Worm (Caenorhabditis elegans) whole organism, L4 larva: ENCODE data around the gene C56E6.2.
A peak's percentile ranks its signal among the peaks of the same experiment; 100 is the strongest.

Experiments used
- D1046.2 ChIP-seq: fragments of 200-800 bp; sonication (Bioruptor generic); IDR thresholded peaks from 2 replicates; pipeline ENCODE4 v1.3.6; 2022; ENCODE audit warnings: missing genetic modification characterization, missing compliant biosample characterization
- F37D6.2 ChIP-seq: sonication (generic microtip); optimal IDR thresholded peaks from 2 replicates; lab custom pipeline; 2016; ENCODE audit warnings: mild to moderate bottlenecking, missing genetic modification characterization, missing compliant biosample characterization
- F44E2.7 ChIP-seq: fragments of 200-800 bp; sonication (Bioruptor generic); IDR thresholded peaks from 2 replicates; pipeline ENCODE4 v2.1.2; 2022; ENCODE audit warnings: missing genetic modification characterization, missing compliant biosample characterization
- T26A8.4 ChIP-seq: fragments of 200-800 bp; sonication (Bioruptor generic); IDR thresholded peaks from 2 replicates; pipeline ENCODE4 v1.3.6; 2022; ENCODE audit warnings: missing genetic modification characterization, missing compliant biosample characterization
- aha-1 ChIP-seq: fragments of 150-350 bp; peaks from one replicate; lab custom pipeline; 2014; ENCODE audit warnings: missing biosample characterization, missing genetic modification characterization
- ceh-20 ChIP-seq: fragments of 200-800 bp; sonication (Bioruptor generic); IDR thresholded peaks from 2 replicates; pipeline ENCODE4 v1.3.6; 2022; ENCODE audit warnings: missing genetic modification reagents, missing genetic modification characterization, missing compliant biosample characterization
- ceh-44 ChIP-seq: fragments of 200-800 bp; sonication (Bioruptor generic); IDR thresholded peaks from 2 replicates; pipeline ENCODE4 v1.3.6; 2022; ENCODE audit warnings: missing genetic modification reagents, missing genetic modification characterization, missing compliant biosample characterization
- cey-2 ChIP-seq: sonication (generic microtip); optimal IDR thresholded peaks from 3 replicates; lab custom pipeline; 2017; ENCODE audit warnings: missing genetic modification characterization, mild to moderate bottlenecking, missing compliant biosample characterization, antibody characterized with exemption, borderline replicate concordance; ENCODE audit not compliant: insufficient read depth
- ctbp-1 ChIP-seq: fragments of 200-800 bp; sonication (Bioruptor generic); IDR thresholded peaks from 2 replicates; pipeline ENCODE4 v1.3.6; 2022; ENCODE audit warnings: missing genetic modification reagents, missing genetic modification characterization, missing compliant biosample characterization
- dmd-6 ChIP-seq: fragments of 200-800 bp; sonication (Bioruptor generic); IDR thresholded peaks from 2 replicates; pipeline ENCODE4 v1.3.6; 2022; ENCODE audit warnings: missing genetic modification reagents, missing genetic modification characterization, missing compliant biosample characterization
- dmd-8 ChIP-seq: fragments of 200-800 bp; sonication (Bioruptor generic); IDR thresholded peaks from 2 replicates; pipeline ENCODE4 v1.3.6; 2022; ENCODE audit warnings: missing genetic modification characterization, missing compliant biosample characterization
- dpl-1 ChIP-seq: fragments of 150-350 bp; optimal IDR thresholded peaks from 2 replicates; lab custom pipeline; 2014; ENCODE audit warnings: missing biosample characterization, missing genetic modification reagents, missing genetic modification characterization
- egl-27 ChIP-seq: sonication (generic microtip); optimal IDR thresholded peaks from 3 replicates; lab custom pipeline; 2017; ENCODE audit warnings: missing biosample characterization, missing genetic modification reagents, missing genetic modification characterization
- egl-43 ChIP-seq: fragments of 200-800 bp; sonication (Bioruptor generic); IDR thresholded peaks from 2 replicates; pipeline ENCODE4 v1.3.6; 2022; ENCODE audit warnings: missing genetic modification reagents, missing genetic modification characterization, missing compliant biosample characterization
- fkh-10 ChIP-seq: fragments of 150-350 bp; optimal IDR thresholded peaks from 2 replicates; lab custom pipeline; 2014; ENCODE audit warnings: missing biosample characterization, missing genetic modification reagents, missing genetic modification characterization
- fos-1 ChIP-seq: fragments of 150-350 bp; optimal IDR thresholded peaks from 2 replicates; lab custom pipeline; 2014; ENCODE audit warnings: missing biosample characterization, missing genetic modification characterization
- hif-1 ChIP-seq, 2 experiments: sonication (generic microtip); optimal IDR thresholded peaks; 2 replicates each; lab custom pipeline; 2016 to 2017; ENCODE audit warnings: missing compliant biosample characterization in 2 of 2, missing genetic modification characterization in 2 of 2, missing genetic modification reagents in 2 of 2, missing genotype in 2 of 2, mild to moderate bottlenecking in 1 of 2
- hlh-11 ChIP-seq: fragments of 200-800 bp; sonication (Bioruptor generic); optimal IDR thresholded peaks from 2 replicates; lab custom pipeline; 2018; ENCODE audit warnings: mild to moderate bottlenecking, missing genetic modification characterization, missing compliant biosample characterization
- hlh-30 ChIP-seq: sonication (generic microtip); optimal IDR thresholded peaks from 2 replicates; lab custom pipeline; 2017; ENCODE audit warnings: antibody characterized with exemption, mild to moderate bottlenecking, missing genetic modification characterization, missing compliant biosample characterization; ENCODE audit not compliant: insufficient read depth
- hmg-1.1 ChIP-seq: fragments of 200-800 bp; sonication (Bioruptor generic); IDR thresholded peaks from 2 replicates; pipeline ENCODE4 v1.3.6; 2022; ENCODE audit warnings: missing genetic modification reagents, missing genetic modification characterization, missing compliant biosample characterization
- lim-7 ChIP-seq: fragments of 200-800 bp; sonication (Bioruptor generic); IDR thresholded peaks from 2 replicates; pipeline ENCODE4 v1.3.6; 2022; ENCODE audit warnings: missing genetic modification characterization, missing compliant biosample characterization
- lin-13 ChIP-seq: fragments of 150-350 bp; optimal IDR thresholded peaks from 2 replicates; lab custom pipeline; 2014; ENCODE audit warnings: missing biosample characterization, missing genetic modification reagents, missing genetic modification characterization
- lin-38 ChIP-seq: fragments of 200-800 bp; sonication (Bioruptor generic); IDR thresholded peaks from 2 replicates; pipeline ENCODE4 v1.3.6; 2022; ENCODE audit warnings: missing genetic modification reagents, missing genetic modification characterization, missing compliant biosample characterization
- lsy-2 ChIP-seq, 2 experiments: fragments of 150-350 bp in 1 of 2; sonication (generic microtip) in 1 of 2; optimal IDR thresholded peaks; 2 replicates each; lab custom pipeline; 2014 to 2017; ENCODE audit warnings: missing biosample characterization in 2 of 2, missing genetic modification characterization in 2 of 2
- madf-5 ChIP-seq, 2 experiments: fragments of 200-800 bp; sonication (Bioruptor generic); IDR thresholded peaks; 2 replicates each; pipeline ENCODE4 v1.3.6; 2022; ENCODE audit warnings: missing compliant biosample characterization in 2 of 2, missing genetic modification characterization in 2 of 2
- madf-9 ChIP-seq: fragments of 200-800 bp; sonication (Bioruptor generic); conservative IDR thresholded peaks from 2 replicates; pipeline ENCODE4 v1.3.6; 2022; ENCODE audit warnings: missing genetic modification reagents, missing genetic modification characterization, missing compliant biosample characterization
- mdl-1 ChIP-seq, 2 experiments: fragments of 150-350 bp in 1 of 2; sonication (generic microtip) in 1 of 2; optimal IDR thresholded peaks; 2 replicates each; lab custom pipeline; 2014 to 2017; ENCODE audit warnings: missing biosample characterization in 2 of 2, missing genetic modification characterization in 2 of 2
- mep-1 ChIP-seq: fragments of 150-350 bp; sonication (generic microtip); optimal IDR thresholded peaks from 3 replicates; lab custom pipeline; 2014; ENCODE audit warnings: missing biosample characterization, missing genetic modification characterization
- mes-2 ChIP-seq: sonication (generic microtip); optimal IDR thresholded peaks from 2 replicates; lab custom pipeline; 2016; ENCODE audit warnings: missing genotype, mild to moderate bottlenecking, missing genetic modification characterization, missing compliant biosample characterization; ENCODE audit not compliant: poor library complexity, severe bottlenecking
- mxl-3 ChIP-seq: fragments of 200-800 bp; sonication (Bioruptor generic); optimal IDR thresholded peaks from 2 replicates; lab custom pipeline; 2018; ENCODE audit warnings: mild to moderate bottlenecking, missing genetic modification characterization, missing compliant biosample characterization
- nhr-102 ChIP-seq: sonication (generic microtip); optimal IDR thresholded peaks from 2 replicates; lab custom pipeline; 2016; ENCODE audit warnings: mild to moderate bottlenecking, missing genetic modification characterization, moderate library complexity, missing compliant biosample characterization
- nhr-11 ChIP-seq: fragments of 150-350 bp; optimal IDR thresholded peaks from 2 replicates; lab custom pipeline; 2014; ENCODE audit warnings: missing biosample characterization, missing genetic modification characterization
- nhr-42 ChIP-seq: fragments of 200-800 bp; sonication (Bioruptor generic); IDR thresholded peaks from 2 replicates; pipeline ENCODE4 v1.3.6; 2022; ENCODE audit warnings: missing genetic modification characterization, missing compliant biosample characterization
- nhr-48 ChIP-seq: sonication (generic microtip); optimal IDR thresholded peaks from 2 replicates; lab custom pipeline; 2016; ENCODE audit warnings: mild to moderate bottlenecking, missing genetic modification characterization, missing compliant biosample characterization
- nhr-76 ChIP-seq: fragments of 150-350 bp; optimal IDR thresholded peaks from 2 replicates; lab custom pipeline; 2014; ENCODE audit warnings: missing biosample characterization, missing genetic modification characterization
- php-3 ChIP-seq: fragments of 200-800 bp; sonication (Bioruptor generic); IDR thresholded peaks from 2 replicates; pipeline ENCODE4 v1.3.6; 2022; ENCODE audit warnings: missing genetic modification reagents, missing genetic modification characterization, missing compliant biosample characterization
- rbr-2 ChIP-seq: sonication (generic microtip); optimal IDR thresholded peaks from 2 replicates; lab custom pipeline; 2016; ENCODE audit warnings: missing genotype, missing genetic modification characterization, missing compliant biosample characterization
- sdz-12 ChIP-seq: fragments of 200-800 bp; sonication (Bioruptor generic); optimal IDR thresholded peaks from 2 replicates; lab custom pipeline; 2018; ENCODE audit warnings: mild to moderate bottlenecking, missing genetic modification characterization, missing compliant biosample characterization
- set-16 ChIP-seq: fragments of 200-800 bp; sonication (Bioruptor generic); IDR thresholded peaks from 2 replicates; pipeline ENCODE4 v1.3.6; 2022; ENCODE audit warnings: missing genetic modification reagents, missing genetic modification characterization, missing compliant biosample characterization
- snpc-1.2 ChIP-seq: fragments of 200-800 bp; sonication (Bioruptor generic); IDR thresholded peaks from 2 replicates; pipeline ENCODE4 v1.3.6; 2022; ENCODE audit warnings: missing genetic modification reagents, missing genetic modification characterization, missing compliant biosample characterization
- snpc-4 ChIP-seq: fragments of 150-350 bp; optimal IDR thresholded peaks from 2 replicates; lab custom pipeline; 2014; ENCODE audit warnings: missing biosample characterization, missing genetic modification characterization
- spr-1 ChIP-seq: sonication (generic microtip); optimal IDR thresholded peaks from 2 replicates; lab custom pipeline; 2016; ENCODE audit warnings: mild to moderate bottlenecking, missing genetic modification characterization, missing compliant biosample characterization
- tag-97 ChIP-seq: fragments of 200-800 bp; sonication (Bioruptor generic); IDR thresholded peaks from 2 replicates; pipeline ENCODE4 v1.3.6; 2022; ENCODE audit warnings: missing genetic modification characterization, missing compliant biosample characterization
- unc-62 ChIP-seq, 3 experiments: fragments of 150-350 bp in 1 of 3; sonication (generic microtip); optimal IDR thresholded peaks in 2 of 3; peaks in 1 of 3; 1 replicate in 1 of 3; 2 replicates in 2 of 3; lab custom pipeline; 2014 to 2017; ENCODE audit warnings: missing biosample characterization in 3 of 3, missing genetic modification characterization in 3 of 3, missing genetic modification reagents in 3 of 3, missing genotype in 1 of 3
- vab-7 ChIP-seq: fragments of 200-800 bp; sonication (Bioruptor generic); IDR thresholded peaks from 2 replicates; pipeline ENCODE4 v1.3.6; 2022; ENCODE audit warnings: missing genetic modification reagents, missing genetic modification characterization, missing compliant biosample characterization
- zfp-3 ChIP-seq: fragments of 200-800 bp; sonication (Bioruptor generic); conservative IDR thresholded peaks from 2 replicates; pipeline ENCODE4 v1.3.6; 2022; ENCODE audit warnings: missing genetic modification reagents, missing genetic modification characterization, missing compliant biosample characterization
- ztf-7 ChIP-seq: fragments of 150-350 bp; optimal IDR thresholded peaks from 2 replicates; lab custom pipeline; 2014; ENCODE audit warnings: missing biosample characterization, missing genetic modification characterization

Gene C56E6.2

DNA sequence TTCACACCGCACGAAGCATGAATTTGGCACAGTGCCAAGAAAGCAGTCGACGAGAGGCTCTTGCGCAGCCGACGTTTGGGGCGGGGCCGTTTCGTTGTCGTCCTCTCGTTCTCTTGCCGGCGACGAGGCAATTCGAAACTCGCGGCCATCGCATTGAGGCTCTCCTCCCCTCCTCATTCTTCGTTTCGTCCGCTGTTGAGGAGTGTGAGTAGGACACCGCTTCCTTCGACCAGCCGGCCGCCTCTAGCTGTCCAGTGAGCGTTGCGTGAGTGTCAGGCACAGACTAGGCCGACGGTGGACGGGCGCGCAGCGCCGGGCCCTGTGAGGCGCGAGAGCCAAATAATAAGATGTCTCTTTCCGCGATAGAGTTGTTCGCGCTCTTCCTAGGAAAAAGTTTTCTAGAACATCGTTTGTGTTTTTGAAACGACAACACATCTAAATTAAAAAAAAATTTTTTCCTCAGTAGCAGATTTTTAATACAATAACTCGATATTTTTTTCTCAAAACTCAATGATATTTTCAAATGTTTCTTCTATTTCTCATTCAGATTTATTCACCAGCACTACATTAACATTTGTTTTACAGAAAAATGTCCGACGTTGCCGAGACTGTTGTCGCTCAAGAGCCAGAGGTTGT lies 32.8 kb upstream of the C56E6.2 start, which contains the start of the genes T28D9.11 and T28D9.1:
TSS of gene T28D9.11 (minus strand) at position 177 of the 636 bp plus-strand sequence.
TSS of gene T28D9.1 (plus strand) at position 586 of the 636 bp plus-strand sequence.
- TF ChIP-seq nhr-102 (tag; lab: Kevin White, UChicago): no peak
- TF ChIP-seq nhr-48 (tag; lab: Kevin White, UChicago): peak; percentile 8
- peak; percentile 77 for TF ChIP-seq fkh-10 (GFP tag; lab: Kevin White, UChicago)
- TF ChIP-seq F37D6.2 (tag; lab: Kevin White, UChicago): peak; percentile 71
- TF ChIP-seq D1046.2 (GFP tag; lab: Robert Waterston, UW): 0 out of 2 replicates have a peak, but pooled peaks have one; percentile 35
- TF ChIP-seq madf-9 (GFP tag; lab: Robert Waterston, UW): no peak
- TF ChIP-seq mep-1 (tag; lab: Kevin White, UChicago): peak; percentile 85
- TF ChIP-seq mdl-1 (tag; optimal IDR thresholded peaks at IDR 0.05; lab: Kevin White, UChicago): peak in 1 of 2 experiments; percentile 27
- TF ChIP-seq lin-38 (GFP tag; lab: Robert Waterston, UW): peak; percentile 44
- no peak for TF ChIP-seq egl-27 (tag; lab: Kevin White, UChicago)
- no peak for TF ChIP-seq cey-2 (tag; lab: Kevin White, UChicago)
- TF ChIP-seq nhr-42: peak; percentile 60; the same call in 1 of the 2 replicates
- TF ChIP-seq ctbp-1 (GFP tag; lab: Robert Waterston, UW): peak; percentile 73
- TF ChIP-seq snpc-4 (tag; lab: Kevin White, UChicago): peak; percentile 65
- peak in 1 of 2 experiments; percentile 58 for TF ChIP-seq hif-1 (tag; optimal IDR thresholded peaks at IDR 0.05; lab: Kevin White, UChicago)
- TF ChIP-seq vab-7 (GFP tag; lab: Robert Waterston, UW): peak; percentile 41; the same call in 1 of the 2 replicates
- 0 out of 2 replicates have a peak, but pooled peaks have one; percentile 56 for TF ChIP-seq F44E2.7
- TF ChIP-seq lsy-2 (tag; optimal IDR thresholded peaks at IDR 0.05; lab: Kevin White, UChicago): peak; percentile 70 to 77
- TF ChIP-seq zfp-3 (GFP tag; lab: Robert Waterston, UW): no peak
- peak in 1 of 2 experiments; percentile 48 for TF ChIP-seq unc-62 (GFP tag; optimal IDR thresholded peaks at IDR 0.05 in 1 of 2; lab: Kevin White, UChicago)
- no peak for TF ChIP-seq unc-62 (tag; optimal IDR thresholded peaks at IDR 0.05; lab: Kevin White, UChicago)
- peak; percentile 77 for TF ChIP-seq hlh-11 (tag; lab: Kevin White, UChicago)
- peak; percentile 69 for TF ChIP-seq mxl-3 (GFP tag; lab: Kevin White, UChicago)
- peak; percentile 97 for TF ChIP-seq set-16 (GFP tag; lab: Robert Waterston, UW)
- TF ChIP-seq ceh-20 (GFP tag; lab: Robert Waterston, UW): peak; percentile 63
- TF ChIP-seq rbr-2 (tag; lab: Kevin White, UChicago): peak; percentile 64
- 0 out of 2 replicates have a peak, but pooled peaks have one; percentile 23 for TF ChIP-seq snpc-1.2 (GFP tag; lab: Robert Waterston, UW)
- 0 out of 2 replicates have a peak, but pooled peaks have one; percentile 36 for TF ChIP-seq php-3 (GFP tag; lab: Robert Waterston, UW)
- TF ChIP-seq hmg-1.1 (GFP tag; lab: Robert Waterston, UW): peak; percentile 81
- TF ChIP-seq madf-5 (GFP tag; IDR thresholded peaks at IDR 0.05; lab: Robert Waterston, UW): 0 out of 4 replicates have a peak, but pooled peaks of 1 of the 2 experiments have one; percentile 32
- TF ChIP-seq nhr-11: peak; percentile 49
- TF ChIP-seq tag-97 (GFP tag; lab: Robert Waterston, UW): no peak
- TF ChIP-seq sdz-12: no peak
- TF ChIP-seq lim-7: peak; percentile 71
- TF ChIP-seq egl-43 (GFP tag; lab: Robert Waterston, UW): peak; percentile 82
- peak; percentile 68 for TF ChIP-seq lin-13 (GFP tag; lab: Kevin White, UChicago)
- no peak for TF ChIP-seq nhr-76
- peak; percentile 22 for TF ChIP-seq hlh-30 (tag; lab: Kevin White, UChicago)
- TF ChIP-seq aha-1 (tag; lab: Kevin White, UChicago): peak; percentile 73
- peak; percentile 61 for TF ChIP-seq mes-2 (tag; lab: Kevin White, UChicago)
- peak; percentile 28; the same call in 1 of the 2 replicates for TF ChIP-seq dmd-6 (GFP tag; lab: Robert Waterston, UW)
- peak; percentile 4 for TF ChIP-seq spr-1 (tag; lab: Kevin White, UChicago)
- no peak for TF ChIP-seq ceh-44 (GFP tag; lab: Robert Waterston, UW)
- 0 out of 2 replicates have a peak, but pooled peaks have one; percentile 40 for TF ChIP-seq T26A8.4 (GFP tag; lab: Robert Waterston, UW)
- peak; percentile 44 for TF ChIP-seq dpl-1 (GFP tag; lab: Kevin White, UChicago)
- TF ChIP-seq dmd-8: no peak
- TF ChIP-seq fos-1 (tag; lab: Kevin White, UChicago): no peak
- TF ChIP-seq ztf-7 (tag; lab: Kevin White, UChicago): no peak
